Worm (Caenorhabditis elegans): Measurements from ENCODE around the gene F07H5.7.

F07H5.7 gene

DNA sequence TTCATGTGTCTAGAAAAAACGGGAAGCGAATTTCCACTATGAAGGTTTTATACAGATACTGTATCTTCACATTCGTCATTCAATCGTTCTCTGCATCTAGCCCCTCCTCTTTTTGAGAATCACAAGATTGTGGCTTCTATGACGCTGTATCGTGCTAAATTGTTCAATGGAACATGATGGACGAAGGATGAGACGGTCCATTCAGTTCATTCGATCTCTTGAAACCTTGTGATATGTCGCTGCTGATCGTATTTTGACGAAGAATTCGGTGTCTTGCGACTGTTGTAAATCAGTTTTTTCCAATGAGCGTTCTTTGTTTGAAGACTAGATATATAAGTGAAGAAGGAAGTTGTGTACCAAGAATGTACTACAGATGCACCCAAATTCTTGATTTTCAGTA lies 19.7 kb upstream of the F07H5.7 start:
- TF ChIP-seq pag-3 (tag; optimal IDR thresholded peaks at IDR 0.05; ENCODE audit: borderline replicate concordance, insufficient read depth), result no peak
- peak in 5 of 6 experiments; percentile 79 to 95 (median 86) for TF ChIP-seq elt-3 (tag; optimal IDR thresholded peaks at IDR 0.05)
- peak; percentile 28 for TF ChIP-seq vab-15 (tag; optimal IDR thresholded peaks at IDR 0.05)
- no peak for TF ChIP-seq grh-1 (GFP tag; IDR thresholded peaks at IDR 0.05)
- peak; percentile 10 for TF ChIP-seq nhr-77 (tag; optimal IDR thresholded peaks at IDR 0.05)
- peak; percentile 74 for TF ChIP-seq lin-14 (GFP tag; optimal IDR thresholded peaks at IDR 0.05)
- peak; percentile 27 for TF ChIP-seq lin-13 (GFP tag; optimal IDR thresholded peaks at IDR 0.05)
- no peak for TF ChIP-seq hpl-2 (GFP tag; optimal IDR thresholded peaks at IDR 0.05)
- TF ChIP-seq mef-2 (tag; optimal IDR thresholded peaks at IDR 0.05), result no peak
- no peak for TF ChIP-seq nhr-11 (tag; optimal IDR thresholded peaks at IDR 0.05)
- no peak for TF ChIP-seq jun-1 (tag; optimal IDR thresholded peaks at IDR 0.05)
- no peak for TF ChIP-seq ztf-4 (tag; optimal IDR thresholded peaks at IDR 0.05)
- TF ChIP-seq swsn-7 (tag; optimal IDR thresholded peaks at IDR 0.05), result no peak
- TF ChIP-seq ceh-88 (GFP tag; IDR thresholded peaks at IDR 0.05), result no peak
- no peak for TF ChIP-seq Y116A8C.19 (tag; optimal IDR thresholded peaks at IDR 0.05; ENCODE audit: borderline replicate concordance)
- TF ChIP-seq sox-4 (tag; optimal IDR thresholded peaks at IDR 0.05), result no peak
- no peak for TF ChIP-seq snpc-4 (tag; optimal IDR thresholded peaks at IDR 0.05)
- no peak for TF ChIP-seq ceh-63 (GFP tag; optimal IDR thresholded peaks at IDR 0.05)
- TF ChIP-seq nhr-84 (tag; optimal IDR thresholded peaks at IDR 0.05), result no peak
- peak; percentile 61 for TF ChIP-seq lir-3 (tag; optimal IDR thresholded peaks at IDR 0.05; ENCODE audit: poor library complexity)
- TF ChIP-seq hlh-17 (GFP tag; optimal IDR thresholded peaks at IDR 0.05; ENCODE audit: borderline replicate concordance), result no peak
- TF ChIP-seq sptf-1 (tag; optimal IDR thresholded peaks at IDR 0.05), result no peak
- peak; percentile 1 to 24 (median 21) for TF ChIP-seq dpl-1 (GFP tag; optimal IDR thresholded peaks at IDR 0.05)
- no peak for TF ChIP-seq dsc-1 (tag; optimal IDR thresholded peaks at IDR 0.05)
- TF ChIP-seq egl-27 (tag; optimal IDR thresholded peaks at IDR 0.05), result no peak
- TF ChIP-seq lin-39 (tag; optimal IDR thresholded peaks at IDR 0.05), result no peak
- TF ChIP-seq ceh-82 (tag; optimal IDR thresholded peaks at IDR 0.05), result peak in 1 of 3 experiments; percentile 5
- TF ChIP-seq tlp-1 (tag; optimal IDR thresholded peaks at IDR 0.05), result no peak
- peak; percentile 98 for TF ChIP-seq nhr-85 (tag)
- TF ChIP-seq nhr-20 (tag; optimal IDR thresholded peaks at IDR 0.05), result peak; percentile 93
- TF ChIP-seq nhr-19 (GFP tag; conservative IDR thresholded peaks at IDR 0.05), result peak; percentile 93
- TF ChIP-seq unc-86 (tag; optimal IDR thresholded peaks at IDR 0.05), result no peak
- TF ChIP-seq ceh-8 (GFP tag; optimal IDR thresholded peaks at IDR 0.05), result no peak
- peak; percentile 13 for TF ChIP-seq mep-1 (tag; optimal IDR thresholded peaks at IDR 0.05)
- TF ChIP-seq ama-1 (optimal IDR thresholded peaks at IDR 0.05), result no peak
- peak; percentile 74 for TF ChIP-seq nhr-90 (tag; optimal IDR thresholded peaks at IDR 0.05; ENCODE audit: poor library complexity)
- peak; percentile 78 for TF ChIP-seq unc-130 (tag; optimal IDR thresholded peaks at IDR 0.05)
- TF ChIP-seq nhr-47 (tag; optimal IDR thresholded peaks at IDR 0.05), result peak; percentile 51
- no peak for TF ChIP-seq aly-2 (tag; optimal IDR thresholded peaks at IDR 0.05)
- peak; percentile 82 for TF ChIP-seq snu-23 (GFP tag; optimal IDR thresholded peaks at IDR 0.05)
- TF ChIP-seq egl-13 (tag; optimal IDR thresholded peaks at IDR 0.05), result no peak
- TF ChIP-seq rnt-1 (tag; optimal IDR thresholded peaks at IDR 0.05), result no peak
- no peak for TF ChIP-seq fkh-8 (tag; optimal IDR thresholded peaks at IDR 0.05)
- no peak for TF ChIP-seq nhr-28 (tag; optimal IDR thresholded peaks at IDR 0.05)
- no peak for TF ChIP-seq sup-37 (GFP tag; optimal IDR thresholded peaks at IDR 0.05)
- no peak for TF ChIP-seq ets-5 (GFP tag; IDR thresholded peaks at IDR 0.05)
- TF ChIP-seq zag-1 (tag; optimal IDR thresholded peaks at IDR 0.05), result no peak
- no peak for TF ChIP-seq isw-1 (GFP tag; IDR thresholded peaks at IDR 0.05)
- no peak for TF ChIP-seq C34B4.2 (tag; optimal IDR thresholded peaks at IDR 0.05)
- TF ChIP-seq unc-62 (GFP tag; optimal IDR thresholded peaks at IDR 0.05), result no peak
- TF ChIP-seq C16A3.4 (tag; optimal IDR thresholded peaks at IDR 0.05), result peak; percentile 70
- TF ChIP-seq fkh-4 (tag; optimal IDR thresholded peaks at IDR 0.05; ENCODE audit: borderline replicate concordance), result no peak
- TF ChIP-seq zip-4 (GFP tag; optimal IDR thresholded peaks at IDR 0.05), result no peak

All from whole organism, L1 larva.